Fruit fly (Drosophila melanogaster) whole organism, embryonic: Measurements from ENCODE around the gene CG32182.

ENCODE experiments used
- Antp ChIP-seq: fragments of 200-800 bp; sonication (Bioruptor generic); optimal IDR thresholded peaks from 3 replicates; lab custom pipeline; 2016; ENCODE audit warnings: missing biosample characterization, missing genetic modification characterization
- CG10462 ChIP-seq: fragments of 200-800 bp; sonication (Bioruptor generic); optimal IDR thresholded peaks from 2 replicates; lab custom pipeline; 2016; ENCODE audit warnings: missing biosample characterization, missing genetic modification characterization
- CG10654 ChIP-seq: fragments of 200-800 bp; sonication (Bioruptor generic); optimal IDR thresholded peaks from 2 replicates; lab custom pipeline; 2016; ENCODE audit warnings: missing biosample characterization, missing genetic modification characterization
- CG10979 ChIP-seq: fragments of 200-800 bp; sonication (Bioruptor generic); optimal IDR thresholded peaks from 2 replicates; lab custom pipeline; 2018; ENCODE audit warnings: missing biosample characterization, mild to moderate bottlenecking, missing genetic modification characterization, moderate library complexity
- CG12219 ChIP-seq: fragments of 200-800 bp; sonication (Bioruptor generic); optimal IDR thresholded peaks from 3 replicates; lab custom pipeline; 2018; ENCODE audit warnings: missing biosample characterization, mild to moderate bottlenecking, missing genetic modification characterization
- CG13287 ChIP-seq: fragments of 200-800 bp; sonication (Bioruptor generic); IDR thresholded peaks from 2 replicates; pipeline ENCODE4 v1.3.6; 2022; ENCODE audit warnings: missing biosample characterization, missing genetic modification characterization; ENCODE audit not compliant: partially characterized antibody
- CG13775 ChIP-seq: fragments of 200-800 bp; sonication (Bioruptor generic); optimal IDR thresholded peaks from 3 replicates; lab custom pipeline; 2017; ENCODE audit warnings: missing biosample characterization, mild to moderate bottlenecking, missing genetic modification characterization
- CG14441 ChIP-seq: fragments of 200-800 bp; sonication (Bioruptor generic); IDR thresholded peaks from 2 replicates; pipeline ENCODE4 v1.3.6; 2022; ENCODE audit warnings: missing biosample characterization, missing genetic modification characterization
- CG15514 ChIP-seq: fragments of 200-800 bp; sonication (Bioruptor generic); optimal IDR thresholded peaks from 3 replicates; lab custom pipeline; 2017; ENCODE audit warnings: missing biosample characterization, missing genetic modification characterization, mild to moderate bottlenecking, moderate library complexity, missing genetic modification reagents
- CG18599 ChIP-seq: fragments of 200-800 bp; sonication (Bioruptor generic); optimal IDR thresholded peaks from 3 replicates; lab custom pipeline; 2017; ENCODE audit warnings: missing biosample characterization, missing genetic modification characterization, mild to moderate bottlenecking, moderate library complexity, missing genetic modification reagents
- CG2199 ChIP-seq: fragments of 200-800 bp; sonication (Bioruptor generic); IDR thresholded peaks from 3 replicates; pipeline ENCODE4 v1.3.6; 2022; ENCODE audit warnings: missing biosample characterization, missing genetic modification characterization
- CG2712 ChIP-seq: fragments of 200-800 bp; optimal IDR thresholded peaks from 3 replicates; lab custom pipeline; 2019; ENCODE audit warnings: missing biosample characterization, mild to moderate bottlenecking, missing genetic modification characterization, moderate library complexity
- CG3065 ChIP-seq: fragments of 200-800 bp; sonication (Bioruptor generic); optimal IDR thresholded peaks from 2 replicates; lab custom pipeline; 2016; ENCODE audit warnings: missing biosample characterization, missing genetic modification characterization
- CG32532 ChIP-seq: fragments of 200-800 bp; sonication (Bioruptor generic); IDR thresholded peaks from 2 replicates; pipeline ENCODE4 v1.3.6; 2022; ENCODE audit warnings: missing biosample characterization, missing genetic modification characterization
- CG33213 ChIP-seq: fragments of 200-800 bp; sonication (Bioruptor generic); optimal IDR thresholded peaks from 3 replicates; lab custom pipeline; 2016; ENCODE audit warnings: missing biosample characterization, missing genetic modification characterization
- CG34376 ChIP-seq: fragments of 200-800 bp; sonication (Bioruptor generic); optimal IDR thresholded peaks from 2 replicates; lab custom pipeline; 2018; ENCODE audit warnings: missing biosample characterization, mild to moderate bottlenecking, missing genetic modification characterization
- CG43689 ChIP-seq: fragments of 200-800 bp; sonication (Bioruptor generic); IDR thresholded peaks from 2 replicates; pipeline ENCODE4 v1.3.6; 2022; ENCODE audit warnings: missing biosample characterization, missing genetic modification characterization
- CG6813 ChIP-seq: fragments of 200-800 bp; sonication (Bioruptor generic); optimal IDR thresholded peaks from 2 replicates; lab custom pipeline; 2017; ENCODE audit warnings: missing biosample characterization, missing genetic modification characterization, mild to moderate bottlenecking, moderate library complexity, missing genetic modification reagents
- CG8478 ChIP-seq: fragments of >200 bp; optimal IDR thresholded peaks from 2 replicates; lab custom pipeline; 2018
- CG8924 ChIP-seq: fragments of 200-800 bp; optimal IDR thresholded peaks from 3 replicates; lab custom pipeline; 2019; ENCODE audit warnings: missing biosample characterization, mild to moderate bottlenecking, missing genetic modification characterization, moderate library complexity
- Ets65A ChIP-seq: fragments of 200-800 bp; sonication (Bioruptor generic); peaks from one replicate; lab custom pipeline; 2016; ENCODE audit warnings: missing biosample characterization, missing genetic modification characterization
- Gug ChIP-seq: fragments of 200-800 bp; sonication (Bioruptor generic); IDR thresholded peaks from 4 replicates; pipeline ENCODE4 v1.3.6; 2022; ENCODE audit warnings: missing biosample characterization, missing genetic modification characterization
- HHEX ChIP-seq: fragments of 200-800 bp; sonication (Bioruptor generic); optimal IDR thresholded peaks from 3 replicates; lab custom pipeline; 2017; ENCODE audit warnings: missing biosample characterization, mild to moderate bottlenecking, missing genetic modification characterization, missing genetic modification reagents
- Side ChIP-seq: fragments of 200-800 bp; sonication (Bioruptor generic); optimal IDR thresholded peaks from 2 replicates; lab custom pipeline; 2016; ENCODE audit warnings: missing biosample characterization, missing genetic modification characterization
- Sin3A ChIP-seq: fragments of >200 bp; optimal IDR thresholded peaks from 2 replicates; lab custom pipeline; 2018
- Spps ChIP-seq: fragments of 200-800 bp; sonication (Bioruptor generic); optimal IDR thresholded peaks from 2 replicates; lab custom pipeline; 2018; ENCODE audit warnings: missing biosample characterization, mild to moderate bottlenecking, missing genetic modification characterization
- TFAM ChIP-seq: fragments of 200-800 bp; sonication (Bioruptor generic); optimal IDR thresholded peaks from 2 replicates; lab custom pipeline; 2017; ENCODE audit warnings: missing biosample characterization, missing genetic modification characterization, inconsistent platforms
- Trl ChIP-seq, 3 experiments: fragments of >200 bp in 2 of 3; fragments of 200-800 bp in 1 of 3; sonication (Bioruptor generic) in 1 of 3; optimal IDR thresholded peaks; 2 replicates in 1 of 3; 3 replicates in 2 of 3; lab custom pipeline; 2016 to 2017; ENCODE audit warnings: missing biosample characterization in 1 of 3, missing genetic modification characterization in 1 of 3
- cg ChIP-seq: fragments of 200-800 bp; sonication (Bioruptor generic); optimal IDR thresholded peaks from 3 replicates; lab custom pipeline; 2019; ENCODE audit warnings: missing biosample characterization, mild to moderate bottlenecking, missing genetic modification characterization, moderate library complexity
- chm ChIP-seq: fragments of 200-800 bp; sonication (Bioruptor generic); IDR thresholded peaks from 2 replicates; pipeline ENCODE4 v1.3.6; 2022; ENCODE audit warnings: missing biosample characterization, missing genetic modification characterization
- dmrt11E ChIP-seq: fragments of 200-800 bp; sonication (Bioruptor generic); optimal IDR thresholded peaks from 3 replicates; lab custom pipeline; 2018; ENCODE audit warnings: missing biosample characterization, mild to moderate bottlenecking, missing genetic modification characterization, moderate library complexity
- ems ChIP-seq: fragments of 200-800 bp; sonication (Bioruptor generic); optimal IDR thresholded peaks from 3 replicates; lab custom pipeline; 2016; ENCODE audit warnings: missing biosample characterization, missing genetic modification characterization
- grn ChIP-seq: fragments of 200-800 bp; sonication (Bioruptor generic); optimal IDR thresholded peaks from 3 replicates; lab custom pipeline; 2017; ENCODE audit warnings: missing biosample characterization, missing genetic modification characterization
- her ChIP-seq: fragments of 200-800 bp; sonication (Bioruptor generic); optimal IDR thresholded peaks from 2 replicates; lab custom pipeline; 2016; ENCODE audit warnings: missing biosample characterization, missing genetic modification characterization
- lab ChIP-seq: fragments of 200-800 bp; sonication (Bioruptor generic); optimal IDR thresholded peaks from 3 replicates; lab custom pipeline; 2017; ENCODE audit warnings: missing biosample characterization, missing genetic modification characterization, mild to moderate bottlenecking, moderate library complexity, missing genetic modification reagents
- lmd ChIP-seq: fragments of 200-800 bp; sonication (Bioruptor generic); IDR thresholded peaks from 2 replicates; pipeline ENCODE4 v1.3.6; 2022; ENCODE audit warnings: missing biosample characterization, missing genetic modification characterization
- pb ChIP-seq: fragments of 200-800 bp; sonication (Bioruptor generic); optimal IDR thresholded peaks from 3 replicates; lab custom pipeline; 2016; ENCODE audit warnings: missing biosample characterization, missing genetic modification characterization
- pros ChIP-seq: fragments of 200-800 bp; sonication (Bioruptor generic); optimal IDR thresholded peaks from 3 replicates; lab custom pipeline; 2019; ENCODE audit warnings: missing biosample characterization, mild to moderate bottlenecking, missing genetic modification characterization, moderate library complexity
- pum ChIP-seq: fragments of 200-800 bp; sonication (Bioruptor generic); optimal IDR thresholded peaks from 2 replicates; lab custom pipeline; 2016; ENCODE audit warnings: missing biosample characterization, missing genetic modification characterization
- pzg ChIP-seq: fragments of 200-800 bp; sonication (Bioruptor generic); optimal IDR thresholded peaks from 3 replicates; lab custom pipeline; 2018; ENCODE audit warnings: missing biosample characterization, mild to moderate bottlenecking, missing genetic modification characterization, moderate library complexity
- salm ChIP-seq: fragments of 200-800 bp; sonication (Bioruptor generic); optimal IDR thresholded peaks from 2 replicates; lab custom pipeline; 2018; ENCODE audit warnings: missing biosample characterization, mild to moderate bottlenecking, missing genetic modification characterization
- sc ChIP-seq, 3 experiments: fragments of >200 bp in 2 of 3; fragments of 200-800 bp in 1 of 3; sonication (Bioruptor generic) in 1 of 3; optimal IDR thresholded peaks; 2 replicates in 2 of 3; 3 replicates in 1 of 3; lab custom pipeline; 2017; ENCODE audit warnings: mild to moderate bottlenecking in 1 of 3, missing biosample characterization in 1 of 3, missing genetic modification characterization in 1 of 3, missing genetic modification reagents in 1 of 3
- sens ChIP-seq: fragments of 200-800 bp; sonication (Bioruptor generic); peaks from one replicate; lab custom pipeline; 2016; ENCODE audit warnings: missing biosample characterization, missing genetic modification characterization
- sim ChIP-seq: fragments of 200-800 bp; sonication (Bioruptor generic); IDR thresholded peaks from 2 replicates; pipeline ENCODE4 v1.3.6; 2022; ENCODE audit warnings: missing biosample characterization, missing genetic modification characterization
- ttk ChIP-seq: fragments of 200-800 bp; sonication (Bioruptor generic); IDR thresholded peaks from 2 replicates; pipeline ENCODE4 v2.1.2; 2022; ENCODE audit warnings: missing biosample characterization, missing genetic modification characterization

Gene CG32182

dm6 chr3L:17757156-17758083, 492 bp upstream of the CG32182 start (continued):
- TF ChIP-seq Antp (GFP tag; lab: Kevin White, UChicago) (peak; percentile 55), CG12219 (GFP tag; lab: Kevin White, UChicago) (peak; percentile 72), CG10462 (peak; percentile 67)

dm6 chr3L:17759072-17759747, 1.3 kb downstream of the CG32182 start, which contains the start of gene CG32181:
Gene CG32181 (plus strand): TSS chr3L:17759697.
- TF ChIP-seq CG10654 (GFP tag; lab: Kevin White, UChicago) (no peak), CG6813 (no peak), ems (GFP tag; lab: Kevin White, UChicago) (no peak), Ets65A (GFP tag; lab: Kevin White, UChicago) (peak; percentile 73), CG13775 (GFP tag; lab: Kevin White, UChicago) (peak; percentile 91), CG3065 (GFP tag; lab: Kevin White, UChicago) (peak; percentile 53), sens (GFP tag; lab: Kevin White, UChicago) (peak; percentile 19), CG2712 (tag; lab: Kevin White, UChicago) (no peak)

- TF ChIP-seq pb (GFP tag; lab: Kevin White, UChicago) (no peak), CG13287 (GFP tag; lab: Robert Waterston, UW) (no peak), chm (peak; percentile 39; the same call in 1 of the 2 replicates), Gug (GFP tag; lab: Robert Waterston, UW) (no peak), lmd (GFP tag; lab: Robert Waterston, UW) (no peak), pum (GFP tag; lab: Kevin White, UChicago) (no peak), grn (peak; percentile 11), lab (GFP tag; lab: Kevin White, UChicago) (peak; percentile 20), sc (optimal IDR thresholded peaks at IDR 0.05; lab: Kevin White, UChicago) (no peak), sc (GFP tag; optimal IDR thresholded peaks at IDR 0.05; lab: Kevin White, UChicago) (no peak), CG8478 (lab: Kevin White, UChicago) (no peak), CG10979 (tag; lab: Kevin White, UChicago) (no peak), pros (peak; percentile 76), CG15514 (GFP tag; lab: Kevin White, UChicago) (peak; percentile 16), pzg (no peak), Spps (tag; lab: Kevin White, UChicago) (no peak), Trl (optimal IDR thresholded peaks at IDR 0.05; lab: Kevin White, UChicago) (peak in 1 of 2 experiments; percentile 7), Trl (GFP tag; optimal IDR thresholded peaks at IDR 0.05; lab: Kevin White, UChicago) (no peak), sim (GFP tag; lab: Robert Waterston, UW) (no peak), Side (no peak), CG8924 (no peak), CG32532 (GFP tag; lab: Robert Waterston, UW) (no peak), CG34376 (no peak), her (GFP tag; lab: Kevin White, UChicago) (no peak), dmrt11E (tag; lab: Kevin White, UChicago) (no peak), CG2199 (GFP tag; lab: Robert Waterston, UW) (peak; percentile 92), ttk (GFP tag; lab: Robert Waterston, UW) (0 out of 2 replicates have a peak, but pooled peaks have one; percentile 8), HHEX (no peak), cg (no peak), CG18599 (GFP tag; lab: Kevin White, UChicago) (no peak), CG33213 (GFP tag; lab: Kevin White, UChicago) (no peak), salm (no peak), TFAM (GFP tag; lab: Kevin White, UChicago) (no peak), CG43689 (GFP tag; lab: Robert Waterston, UW) (no peak), Sin3A (lab: Kevin White, UChicago) (no peak), CG14441 (GFP tag; lab: Robert Waterston, UW) (no peak)
These were observed 6.1 kb downstream of the CG32182 start, which contains the start of the genes Adgf-A and Adgf-A2 for dm6 chr3L:17763987-17764386. Gene Adgf-A (minus strand): TSS chr3L:17764158. Gene Adgf-A2 (minus strand): TSS chr3L:17764158.
